Worm (Caenorhabditis elegans) whole organism, late embryonic: ENCODE data around the gene R08E5.4.

Source experiments
- Y22D7AL.16 ChIP-seq: sonication (generic microtip); optimal IDR thresholded peaks from 2 replicates; lab custom pipeline; 2016; ENCODE audit warnings: missing genetic modification characterization, missing compliant biosample characterization
- ceh-30 ChIP-seq: fragments of 150-350 bp; optimal IDR thresholded peaks from 2 replicates; lab custom pipeline; 2014; ENCODE audit warnings: missing biosample characterization, missing genetic modification characterization
- ceh-48 ChIP-seq: sonication (generic microtip); optimal IDR thresholded peaks from 2 replicates; lab custom pipeline; 2016; ENCODE audit warnings: missing genetic modification characterization, inconsistent platforms, missing compliant biosample characterization
- elt-2 ChIP-seq: sonication (generic microtip); optimal IDR thresholded peaks from 2 replicates; lab custom pipeline; 2016; ENCODE audit warnings: missing genetic modification reagents, missing genetic modification characterization, missing compliant biosample characterization
- ets-4 ChIP-seq: sonication (generic microtip); optimal IDR thresholded peaks from 2 replicates; lab custom pipeline; 2016; ENCODE audit warnings: missing genetic modification characterization, missing compliant biosample characterization
- ttx-3 ChIP-seq: sonication (generic microtip); optimal IDR thresholded peaks from 2 replicates; lab custom pipeline; 2016; ENCODE audit warnings: missing genetic modification reagents, missing genetic modification characterization, missing compliant biosample characterization

DNA sequence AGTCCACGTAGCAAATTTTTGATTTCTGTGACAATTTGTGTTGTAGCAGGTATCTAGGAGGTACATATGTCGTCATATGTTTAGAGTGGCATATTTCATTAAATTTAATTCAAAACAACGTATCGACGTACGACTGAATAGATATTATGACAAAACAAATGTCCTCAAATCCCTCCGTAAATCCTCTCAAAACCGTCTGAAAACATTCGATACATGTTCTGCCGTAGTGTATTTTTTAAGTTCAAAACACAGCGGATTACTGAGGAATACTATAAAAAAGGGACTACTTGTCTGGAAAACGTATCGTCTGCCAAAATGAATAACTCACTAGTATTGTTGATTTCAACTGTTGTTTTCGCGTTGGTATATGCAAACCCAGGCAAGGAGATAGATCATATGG is at the start of gene R08E5.4:
- TF ChIP-seq ceh-30 (tag; lab: Kevin White, UChicago) (no peak), Y22D7AL.16 (no peak), ets-4 (no peak), elt-2 (tag; lab: Kevin White, UChicago) (no peak), ceh-48 (no peak), ttx-3 (tag; lab: Kevin White, UChicago) (no peak)
